Fruit fly (Drosophila melanogaster): ENCODE data around the gene prg.

- TF ChIP-seq CG8478 (optimal IDR thresholded peaks at IDR 0.05) (no peak), CTCF (optimal IDR thresholded peaks at IDR 0.05) (no peak)
Measured at dm6 chr2L:8425212-8425611, 39.1 kb upstream of the prg start.
